Worm (Caenorhabditis elegans) whole organism, L2 larva: ENCODE data around the gene F13D12.10.

ENCODE experiments used
- ZK546.5 ChIP-seq: sonication (generic microtip); optimal IDR thresholded peaks from 2 replicates; lab custom pipeline; 2017; ENCODE audit warnings: missing biosample characterization, missing genetic modification characterization
- ama-1 ChIP-seq: fragments of 150-350 bp; optimal IDR thresholded peaks from 2 replicates; lab custom pipeline; 2018; ENCODE audit warnings: inconsistent platforms
- ceh-82 ChIP-seq: fragments of 150-350 bp; optimal IDR thresholded peaks from 2 replicates; lab custom pipeline; 2014; ENCODE audit warnings: missing biosample characterization, missing genetic modification characterization
- egl-27 ChIP-seq: sonication (generic microtip); optimal IDR thresholded peaks from 3 replicates; lab custom pipeline; 2017; ENCODE audit warnings: missing biosample characterization, missing genetic modification reagents, missing genetic modification characterization
- fos-1 ChIP-seq: fragments of 150-350 bp; optimal IDR thresholded peaks from 2 replicates; lab custom pipeline; 2014; ENCODE audit warnings: missing biosample characterization, missing genetic modification characterization
- lin-13 ChIP-seq: fragments of 150-350 bp; optimal IDR thresholded peaks from 2 replicates; lab custom pipeline; 2014; ENCODE audit warnings: missing biosample characterization, missing genetic modification reagents, missing genetic modification characterization
- mdl-1 ChIP-seq, 2 experiments: fragments of 150-350 bp in 1 of 2; sonication (generic microtip) in 1 of 2; optimal IDR thresholded peaks; 2 replicates each; lab custom pipeline; 2017; ENCODE audit warnings: missing biosample characterization in 2 of 2, missing genetic modification characterization in 2 of 2
- nhr-12 ChIP-seq: fragments of 150-350 bp; optimal IDR thresholded peaks from 2 replicates; lab custom pipeline; 2014; ENCODE audit warnings: missing biosample characterization, missing genetic modification characterization
- nhr-237 ChIP-seq: fragments of 150-350 bp; optimal IDR thresholded peaks from 2 replicates; lab custom pipeline; 2014; ENCODE audit warnings: missing biosample characterization, missing genetic modification characterization
- skn-1 ChIP-seq: sonication (generic microtip); optimal IDR thresholded peaks from 2 replicates; lab custom pipeline; 2017; ENCODE audit warnings: missing biosample characterization, missing genetic modification characterization
- snpc-4 ChIP-seq: fragments of 150-350 bp; optimal IDR thresholded peaks from 2 replicates; lab custom pipeline; 2014; ENCODE audit warnings: missing biosample characterization, missing genetic modification characterization
- unc-55 ChIP-seq: fragments of 150-350 bp; sonication (generic microtip); optimal IDR thresholded peaks from 3 replicates; lab custom pipeline; 2014; ENCODE audit warnings: missing biosample characterization, missing genetic modification reagents, missing genetic modification characterization
- unc-62 ChIP-seq: fragments of 150-350 bp; optimal IDR thresholded peaks from 2 replicates; lab custom pipeline; 2014; ENCODE audit warnings: missing biosample characterization, missing genetic modification reagents, missing genetic modification characterization
- ztf-11 ChIP-seq: sonication (generic microtip); optimal IDR thresholded peaks from 2 replicates; lab custom pipeline; 2017; ENCODE audit warnings: missing biosample characterization, missing genetic modification characterization

ce11 chrII:11719533-11719932 lies 5.9 kb downstream of the F13D12.10 start:
- TF ChIP-seq snpc-4 (tag; lab: Kevin White, UChicago) (no peak), nhr-237 (tag; lab: Kevin White, UChicago) (no peak), fos-1 (tag; lab: Kevin White, UChicago) (no peak), lin-13 (GFP tag; lab: Kevin White, UChicago) (no peak), nhr-12 (tag; lab: Kevin White, UChicago) (no peak), unc-55 (GFP tag; lab: Kevin White, UChicago) (no peak), ztf-11 (tag; lab: Kevin White, UChicago) (no peak), ceh-82 (tag; lab: Kevin White, UChicago) (no peak), egl-27 (no peak), skn-1 (tag; lab: Kevin White, UChicago) (no peak), ama-1 (lab: Kevin White, UChicago) (no peak), mdl-1 (tag; optimal IDR thresholded peaks at IDR 0.05; lab: Kevin White, UChicago) (no peak), ZK546.5 (tag; lab: Kevin White, UChicago) (no peak), unc-62 (GFP tag; lab: Kevin White, UChicago) (no peak)
